Worm (Caenorhabditis elegans): ENCODE measurements around the gene srx-114.

srx-114 gene

DNA sequence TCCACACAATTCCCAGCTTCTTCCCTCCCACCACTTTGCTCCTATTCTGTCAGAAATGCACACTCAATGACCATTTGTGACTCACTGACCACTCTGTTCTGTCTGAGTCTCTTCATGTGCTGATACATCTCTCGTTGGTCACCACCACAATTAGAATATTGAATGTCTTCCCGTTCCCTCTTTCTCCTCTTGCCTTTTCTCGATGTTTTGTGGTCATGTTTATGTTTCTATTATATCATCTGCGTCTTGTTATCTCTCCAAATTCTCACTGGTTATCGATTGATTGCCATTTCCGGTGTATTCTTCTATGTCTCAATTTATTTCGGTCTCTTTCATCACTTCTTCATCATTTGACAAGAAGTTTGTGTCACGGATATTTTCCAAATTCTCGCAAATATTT lies 27.9 kb upstream of the srx-114 start (continued):
- TF ChIP-seq nhr-111 (GFP tag; optimal IDR thresholded peaks at IDR 0.05) (no peak), mes-2 (tag; optimal IDR thresholded peaks at IDR 0.05; ENCODE audit: poor library complexity, severe bottlenecking) (peak; percentile 45), nhr-48 (tag; optimal IDR thresholded peaks at IDR 0.05) (no peak), snpc-1.2 (GFP tag; IDR thresholded peaks at IDR 0.05) (no peak), nhr-42 (GFP tag; IDR thresholded peaks at IDR 0.05) (no peak), zip-2 (tag; optimal IDR thresholded peaks at IDR 0.05) (no peak), lin-29 (GFP tag; IDR thresholded peaks at IDR 0.05) (no peak), nhr-102 (tag; optimal IDR thresholded peaks at IDR 0.05) (no peak), mdt-29 (GFP tag; IDR thresholded peaks at IDR 0.05) (no peak), rbr-2 (tag; optimal IDR thresholded peaks at IDR 0.05) (no peak), nhr-76 (tag; optimal IDR thresholded peaks at IDR 0.05) (no peak), lsy-2 (tag; optimal IDR thresholded peaks at IDR 0.05) (no peak), nhr-11 (tag; optimal IDR thresholded peaks at IDR 0.05) (no peak), F26F4.8 (GFP tag; conservative IDR thresholded peaks at IDR 0.05) (no peak), aly-2 (tag; optimal IDR thresholded peaks at IDR 0.05) (no peak), snpc-4 (tag; optimal IDR thresholded peaks at IDR 0.05) (no peak), ctbp-1 (GFP tag; IDR thresholded peaks at IDR 0.05) (no peak), Y75B8A.6 (GFP tag; IDR thresholded peaks at IDR 0.05) (no peak), Y5F2A.4 (GFP tag; optimal IDR thresholded peaks at IDR 0.05) (no peak), D1046.2 (GFP tag; IDR thresholded peaks at IDR 0.05) (no peak), ztf-11 (tag; optimal IDR thresholded peaks at IDR 0.05) (no peak), hmg-1.1 (GFP tag; IDR thresholded peaks at IDR 0.05) (peak; percentile 30; the same call in 1 of the 2 replicates), pha-4 (GFP tag; IDR thresholded peaks at IDR 0.05) (no peak), pha-4 (tag; optimal IDR thresholded peaks at IDR 0.05) (peak; percentile 20), aha-1 (tag) (peak; percentile 6), egl-27 (tag; optimal IDR thresholded peaks at IDR 0.05) (no peak), jun-1 (tag; optimal IDR thresholded peaks at IDR 0.05) (no peak), ceh-44 (GFP tag; IDR thresholded peaks at IDR 0.05) (no peak), set-16 (GFP tag; IDR thresholded peaks at IDR 0.05) (no peak), madf-5 (GFP tag; IDR thresholded peaks at IDR 0.05) (no peak), zfp-2 (tag; optimal IDR thresholded peaks at IDR 0.05) (no peak), gei-8 (GFP tag; optimal IDR thresholded peaks at IDR 0.05) (no peak), egl-43 (GFP tag; IDR thresholded peaks at IDR 0.05) (no peak), lin-15B (tag; optimal IDR thresholded peaks at IDR 0.05) (no peak), fkh-10 (GFP tag; optimal IDR thresholded peaks at IDR 0.05) (no peak), saeg-2 (GFP tag; IDR thresholded peaks at IDR 0.05) (no peak), hlh-11 (tag; optimal IDR thresholded peaks at IDR 0.05) (peak; percentile 64)

DNA sequence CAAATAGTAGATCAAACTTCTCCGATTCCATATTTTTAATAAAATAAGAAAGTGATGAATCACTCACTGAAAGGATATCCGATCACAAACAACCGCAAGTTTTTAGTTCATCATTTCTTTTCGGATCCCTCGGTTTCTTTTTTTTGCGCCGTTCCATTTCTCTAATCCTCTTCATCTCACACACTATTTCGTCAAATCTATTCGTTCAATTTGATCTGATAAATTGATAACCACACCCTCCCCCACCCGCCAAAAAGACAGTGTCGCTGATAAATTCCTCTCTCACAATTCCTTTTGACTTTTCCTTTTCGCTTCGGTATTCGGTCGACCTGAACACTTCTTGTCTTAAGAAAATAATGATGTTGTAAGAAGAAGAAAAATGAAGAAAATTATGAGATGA lies 26.6 kb upstream of the srx-114 start:
- TF ChIP-seq F44E2.7 (GFP tag; IDR thresholded peaks at IDR 0.05) (no peak), nhr-28 (tag; optimal IDR thresholded peaks at IDR 0.05) (peak; percentile 55), tra-1 (GFP tag; IDR thresholded peaks at IDR 0.05) (no peak), hlh-11 (tag; optimal IDR thresholded peaks at IDR 0.05) (peak; percentile 33), lin-13 (GFP tag; optimal IDR thresholded peaks at IDR 0.05) (no peak)
